Worm (Caenorhabditis elegans): ENCODE data around the gene thoc-2.

thoc-2 gene

ce11 chrIII:6360114-6360513 lies 7.7 kb upstream of the thoc-2 start (continued):
- no peak for TF ChIP-seq ets-5 (GFP tag; IDR thresholded peaks at IDR 0.05)
- TF ChIP-seq fkh-8 (tag; optimal IDR thresholded peaks at IDR 0.05), result no peak
- TF ChIP-seq C34B4.2 (tag; optimal IDR thresholded peaks at IDR 0.05), result no peak
- no peak for TF ChIP-seq nhr-12 (tag; optimal IDR thresholded peaks at IDR 0.05)
- no peak for TF ChIP-seq fos-1 (tag; optimal IDR thresholded peaks at IDR 0.05)
- TF ChIP-seq nhr-85 (tag), result peak; percentile 97
- TF ChIP-seq fkh-4 (tag; optimal IDR thresholded peaks at IDR 0.05; ENCODE audit: borderline replicate concordance), result no peak
- no peak for TF ChIP-seq hpl-2 (GFP tag; optimal IDR thresholded peaks at IDR 0.05)
- peak; percentile 54; the same call in 1 of the 2 replicates for TF ChIP-seq grh-1 (GFP tag; IDR thresholded peaks at IDR 0.05)
- TF ChIP-seq rnt-1 (tag; optimal IDR thresholded peaks at IDR 0.05), result peak; percentile 84
- TF ChIP-seq efl-3 (GFP tag; optimal IDR thresholded peaks at IDR 0.05), result no peak
- peak in 1 of 2 experiments; percentile 1 for TF ChIP-seq egl-27 (tag; optimal IDR thresholded peaks at IDR 0.05)
- peak; percentile 92 for TF ChIP-seq nhr-71 (tag; optimal IDR thresholded peaks at IDR 0.05)
- TF ChIP-seq efl-1 (optimal IDR thresholded peaks at IDR 0.05), result peak; percentile 3 to 28
- TF ChIP-seq efl-1 (GFP tag; optimal IDR thresholded peaks at IDR 0.05 in 1 of 2), result peak in 1 of 2 experiments; percentile 93
- TF ChIP-seq irx-1 (tag; optimal IDR thresholded peaks at IDR 0.05), result no peak
- TF ChIP-seq nhr-28 (tag; optimal IDR thresholded peaks at IDR 0.05), result no peak
- TF ChIP-seq C16A3.4 (tag; optimal IDR thresholded peaks at IDR 0.05), result no peak
- TF ChIP-seq aha-1 (tag; optimal IDR thresholded peaks at IDR 0.05), result no peak
- no peak for TF ChIP-seq mef-2 (tag; optimal IDR thresholded peaks at IDR 0.05)
- TF ChIP-seq dpl-1 (GFP tag; optimal IDR thresholded peaks at IDR 0.05), result peak in 1 of 3 experiments; percentile 28
- TF ChIP-seq ceh-8 (GFP tag; optimal IDR thresholded peaks at IDR 0.05), result no peak
- TF ChIP-seq xbp-1 (tag; optimal IDR thresholded peaks at IDR 0.05), result no peak
- no peak for TF ChIP-seq hlh-4 (tag; optimal IDR thresholded peaks at IDR 0.05)
- TF ChIP-seq vab-15 (tag; optimal IDR thresholded peaks at IDR 0.05), result no peak
- TF ChIP-seq isw-1 (GFP tag; IDR thresholded peaks at IDR 0.05), result no peak
- peak; percentile 65 for TF ChIP-seq unc-130 (tag; optimal IDR thresholded peaks at IDR 0.05)
- TF ChIP-seq pqm-1 (tag; optimal IDR thresholded peaks at IDR 0.05), result no peak
- TF ChIP-seq nhr-19 (GFP tag; conservative IDR thresholded peaks at IDR 0.05), result peak; percentile 73
- TF ChIP-seq nhr-90 (tag; optimal IDR thresholded peaks at IDR 0.05; ENCODE audit: poor library complexity), result no peak
- TF ChIP-seq pag-3 (tag; optimal IDR thresholded peaks at IDR 0.05; ENCODE audit: borderline replicate concordance, insufficient read depth), result no peak
- TF ChIP-seq nhr-237 (tag; optimal IDR thresholded peaks at IDR 0.05), result no peak

- TF ChIP-seq mep-1 (tag; optimal IDR thresholded peaks at IDR 0.05) (peak; percentile 71), nhr-20 (tag; optimal IDR thresholded peaks at IDR 0.05) (peak; percentile 73), pag-3 (tag; optimal IDR thresholded peaks at IDR 0.05; ENCODE audit: borderline replicate concordance, insufficient read depth) (no peak), elt-3 (tag; optimal IDR thresholded peaks at IDR 0.05) (peak in 3 of 6 experiments; percentile 21 to 67 (median 31)), egl-27 (tag; optimal IDR thresholded peaks at IDR 0.05) (no peak), ceh-82 (tag; optimal IDR thresholded peaks at IDR 0.05) (no peak), unc-130 (tag; optimal IDR thresholded peaks at IDR 0.05) (no peak), nhr-47 (tag; optimal IDR thresholded peaks at IDR 0.05) (no peak), unc-86 (tag; optimal IDR thresholded peaks at IDR 0.05) (no peak), hpl-2 (GFP tag; optimal IDR thresholded peaks at IDR 0.05) (no peak), ceh-90 (tag; optimal IDR thresholded peaks at IDR 0.05) (no peak), swsn-7 (tag; optimal IDR thresholded peaks at IDR 0.05) (no peak), nhr-84 (tag; optimal IDR thresholded peaks at IDR 0.05) (no peak), nhr-11 (tag; optimal IDR thresholded peaks at IDR 0.05) (no peak), lsy-2 (tag; optimal IDR thresholded peaks at IDR 0.05) (peak; percentile 18 to 33), lir-3 (tag; optimal IDR thresholded peaks at IDR 0.05; ENCODE audit: poor library complexity) (no peak), nhr-76 (tag; optimal IDR thresholded peaks at IDR 0.05) (no peak), egl-13 (tag; optimal IDR thresholded peaks at IDR 0.05) (no peak), C04F5.9 (tag; optimal IDR thresholded peaks at IDR 0.05) (no peak), grh-1 (GFP tag; IDR thresholded peaks at IDR 0.05) (no peak), F16B12.6 (tag; optimal IDR thresholded peaks at IDR 0.05) (no peak), sup-37 (GFP tag; optimal IDR thresholded peaks at IDR 0.05) (no peak), ceh-88 (GFP tag; IDR thresholded peaks at IDR 0.05) (no peak), sox-4 (tag; optimal IDR thresholded peaks at IDR 0.05) (no peak), vab-15 (tag; optimal IDR thresholded peaks at IDR 0.05) (peak; percentile 35), elt-2 (tag; optimal IDR thresholded peaks at IDR 0.05) (no peak), lin-35 (GFP tag; optimal IDR thresholded peaks at IDR 0.05) (peak in 1 of 2 experiments; percentile 60), fkh-8 (tag; optimal IDR thresholded peaks at IDR 0.05) (no peak)
These were observed 7.0 kb upstream of the thoc-2 start for ce11 chrIII:6360825-6361224.
